Worm (Caenorhabditis elegans): Measurements from ENCODE around the gene C25A6.1.

ce11 chrV:5432499-5432898 lies 24.2 kb downstream of the C25A6.1 start, which contains the start of gene F08F3.8:
- TF ChIP-seq nhr-76 (tag; optimal IDR thresholded peaks at IDR 0.05): no peak
- no peak for TF ChIP-seq skn-1 (tag; optimal IDR thresholded peaks at IDR 0.05)
- TF ChIP-seq zag-1 (tag; optimal IDR thresholded peaks at IDR 0.05): no peak
- TF ChIP-seq nhr-47 (tag; optimal IDR thresholded peaks at IDR 0.05): no peak
- no peak for TF ChIP-seq ztf-4 (tag; optimal IDR thresholded peaks at IDR 0.05)
- no peak for TF ChIP-seq ces-1 (GFP tag; optimal IDR thresholded peaks at IDR 0.05)
